Worm (Caenorhabditis elegans) whole organism, young adult: ENCODE results near the gene tre-3.

Source experiments
- ama-1 ChIP-seq, 3 experiments: fragments of 150-350 bp in 1 of 3; sonication (generic microtip) in 2 of 3; optimal IDR thresholded peaks; 2 replicates each; lab custom pipeline; 2014 to 2018; ENCODE audit warnings: missing biosample characterization in 2 of 3, missing genetic modification characterization in 2 of 3, missing genetic modification reagents in 2 of 3
- let-607 ChIP-seq, 2 experiments: fragments of 200-800 bp in 1 of 2; sonication (Bioruptor generic) in 1 of 2; sonication (generic microtip) in 1 of 2; optimal IDR thresholded peaks; 2 replicates each; lab custom pipeline; 2016 to 2018; ENCODE audit warnings: mild to moderate bottlenecking in 2 of 2, missing compliant biosample characterization in 2 of 2, missing genetic modification characterization in 2 of 2, moderate library complexity in 2 of 2, missing genotype in 1 of 2
- pha-4 ChIP-seq: fragments of 150-350 bp; sonication (generic microtip); optimal IDR thresholded peaks from 2 replicates; lab custom pipeline; 2014; ENCODE audit warnings: missing biosample characterization, missing genetic modification reagents, missing genetic modification characterization

- TF ChIP-seq let-607 (tag; optimal IDR thresholded peaks at IDR 0.05; lab: Kevin White, UChicago) = no peak
- no peak for TF ChIP-seq ama-1 (optimal IDR thresholded peaks at IDR 0.05; lab: Kevin White, UChicago)
- no peak for TF ChIP-seq ama-1 (GFP tag; optimal IDR thresholded peaks at IDR 0.05; lab: Kevin White, UChicago)
- no peak for TF ChIP-seq pha-4 (tag; lab: Kevin White, UChicago)
Observed at ce11 chrV:11682858-11683257, 32.8 kb downstream of the tre-3 start.
